Fruit fly (Drosophila melanogaster): ENCODE measurements around the gene rdx.
A peak's percentile ranks its signal among the peaks of the same experiment; 100 is the strongest.

Gene rdx

dm6 chr3R:14056320-14057053 is 24.6 kb upstream of the rdx start, which contains the start of gene foxo (continued):
- no peak for TF ChIP-seq H15 (GFP tag; IDR thresholded peaks at IDR 0.05)
- TF ChIP-seq fru (optimal IDR thresholded peaks at IDR 0.05) = no peak
- TF ChIP-seq CG9727 (GFP tag; optimal IDR thresholded peaks at IDR 0.05) = peak; percentile 88
- TF ChIP-seq CG1647 (GFP tag; optimal IDR thresholded peaks at IDR 0.05) = no peak
- peak; percentile 12 for TF ChIP-seq cato (GFP tag; optimal IDR thresholded peaks at IDR 0.05; ENCODE audit: borderline replicate concordance)
- TF ChIP-seq schlank (tag; optimal IDR thresholded peaks at IDR 0.05) = no peak
- TF ChIP-seq Hand (GFP tag; optimal IDR thresholded peaks at IDR 0.05) = peak; percentile 89
- TF ChIP-seq CG10565 (GFP tag; optimal IDR thresholded peaks at IDR 0.05) = no peak
- no peak for TF ChIP-seq corto (GFP tag; optimal IDR thresholded peaks at IDR 0.05)
- TF ChIP-seq CG12744 (GFP tag; optimal IDR thresholded peaks at IDR 0.05) = no peak
- TF ChIP-seq Scr (GFP tag; IDR thresholded peaks at IDR 0.05; ENCODE audit: partially characterized antibody) = no peak
- peak; percentile 92 for TF ChIP-seq CG10147 (GFP tag; optimal IDR thresholded peaks at IDR 0.05)
- peak; percentile 24 for TF ChIP-seq Dip3 (GFP tag; optimal IDR thresholded peaks at IDR 0.05)
- no peak; the same call in 1 of the 2 replicates for TF ChIP-seq ap (GFP tag; IDR thresholded peaks at IDR 0.05)
- peak; percentile 47 to 60 for TF ChIP-seq Trl (optimal IDR thresholded peaks at IDR 0.05)
- TF ChIP-seq Trl (GFP tag; optimal IDR thresholded peaks at IDR 0.05) = peak; percentile 30
- no peak for TF ChIP-seq vfl (GFP tag; optimal IDR thresholded peaks at IDR 0.05)
- peak; percentile 70 for TF ChIP-seq tio (GFP tag; optimal IDR thresholded peaks at IDR 0.05)
- TF ChIP-seq chif (GFP tag; optimal IDR thresholded peaks at IDR 0.05) = peak in 1 of 2 experiments; percentile 33
- TF ChIP-seq CG10267 (tag; optimal IDR thresholded peaks at IDR 0.05) = peak; percentile 80
- TF ChIP-seq Nf-YB (GFP tag; optimal IDR thresholded peaks at IDR 0.05) = peak; percentile 71
- peak; percentile 8 for TF ChIP-seq Max (GFP tag; optimal IDR thresholded peaks at IDR 0.05)
- peak; percentile 69; the same call in 1 of the 2 replicates for TF ChIP-seq lmd (GFP tag; IDR thresholded peaks at IDR 0.05)
- no peak for TF ChIP-seq inv (GFP tag; IDR thresholded peaks at IDR 0.05; ENCODE audit: partially characterized antibody)
- TF ChIP-seq Drgx (GFP tag; IDR thresholded peaks at IDR 0.05) = peak; percentile 45
- peak; percentile 38 for TF ChIP-seq CG17568 (GFP tag; optimal IDR thresholded peaks at IDR 0.05)
- no peak for TF ChIP-seq tx (GFP tag; optimal IDR thresholded peaks at IDR 0.05)
- TF ChIP-seq row (GFP tag; IDR thresholded peaks at IDR 0.05) = peak; percentile 69
- TF ChIP-seq CG12769 (tag; optimal IDR thresholded peaks at IDR 0.05) = peak; percentile 47
- peak; percentile 50 for TF ChIP-seq sd (tag; optimal IDR thresholded peaks at IDR 0.05)
- no peak for TF ChIP-seq Dp (GFP tag; optimal IDR thresholded peaks at IDR 0.05)
- no peak for TF ChIP-seq Hr39 (optimal IDR thresholded peaks at IDR 0.05)
- TF ChIP-seq fu2 (GFP tag; optimal IDR thresholded peaks at IDR 0.05) = peak; percentile 44
- TF ChIP-seq slbo (GFP tag; IDR thresholded peaks at IDR 0.05) = peak; percentile 53
- TF ChIP-seq CG2712 (tag; optimal IDR thresholded peaks at IDR 0.05) = peak; percentile 89
- TF ChIP-seq CG14050 (GFP tag; IDR thresholded peaks at IDR 0.05) = peak; percentile 31; the same call in 1 of the 3 replicates
- TF ChIP-seq CG6854 (GFP tag; optimal IDR thresholded peaks at IDR 0.05) = peak; percentile 86
- no peak; the same call in 1 of the 2 replicates for TF ChIP-seq HLH3B (GFP tag; IDR thresholded peaks at IDR 0.05)
- TF ChIP-seq salm (tag; optimal IDR thresholded peaks at IDR 0.05) = peak; percentile 79
- TF ChIP-seq Neu2 (GFP tag; optimal IDR thresholded peaks at IDR 0.05; ENCODE audit: borderline replicate concordance) = no peak
- peak; percentile 89 for TF ChIP-seq Oli (tag; optimal IDR thresholded peaks at IDR 0.05)
- peak; percentile 70 for TF ChIP-seq ind (GFP tag; optimal IDR thresholded peaks at IDR 0.05)
- TF ChIP-seq CG33557 (GFP tag; optimal IDR thresholded peaks at IDR 0.05) = peak; percentile 12
- peak; percentile 31 for TF ChIP-seq CG30431 (GFP tag; optimal IDR thresholded peaks at IDR 0.05)
- TF ChIP-seq NFAT (GFP tag; IDR thresholded peaks at IDR 0.05) = no peak
- TF ChIP-seq CG15269 (tag; optimal IDR thresholded peaks at IDR 0.05) = peak; percentile 92
- TF ChIP-seq bbx (GFP tag; IDR thresholded peaks at IDR 0.05; ENCODE audit: partially characterized antibody) = peak; percentile 42; the same call in 1 of the 2 replicates
- peak; percentile 63; the same call in 2 of the 3 replicates for TF ChIP-seq tgo (GFP tag; IDR thresholded peaks at IDR 0.05)
- TF ChIP-seq ato (GFP tag; IDR thresholded peaks at IDR 0.05; ENCODE audit: partially characterized antibody) = 0 out of 2 replicates have a peak, but pooled peaks have one; percentile 32

Measured in whole organism, embryonic.